Fruit fly (Drosophila melanogaster): ENCODE results near the gene Arl1.

Gene Arl1

DNA sequence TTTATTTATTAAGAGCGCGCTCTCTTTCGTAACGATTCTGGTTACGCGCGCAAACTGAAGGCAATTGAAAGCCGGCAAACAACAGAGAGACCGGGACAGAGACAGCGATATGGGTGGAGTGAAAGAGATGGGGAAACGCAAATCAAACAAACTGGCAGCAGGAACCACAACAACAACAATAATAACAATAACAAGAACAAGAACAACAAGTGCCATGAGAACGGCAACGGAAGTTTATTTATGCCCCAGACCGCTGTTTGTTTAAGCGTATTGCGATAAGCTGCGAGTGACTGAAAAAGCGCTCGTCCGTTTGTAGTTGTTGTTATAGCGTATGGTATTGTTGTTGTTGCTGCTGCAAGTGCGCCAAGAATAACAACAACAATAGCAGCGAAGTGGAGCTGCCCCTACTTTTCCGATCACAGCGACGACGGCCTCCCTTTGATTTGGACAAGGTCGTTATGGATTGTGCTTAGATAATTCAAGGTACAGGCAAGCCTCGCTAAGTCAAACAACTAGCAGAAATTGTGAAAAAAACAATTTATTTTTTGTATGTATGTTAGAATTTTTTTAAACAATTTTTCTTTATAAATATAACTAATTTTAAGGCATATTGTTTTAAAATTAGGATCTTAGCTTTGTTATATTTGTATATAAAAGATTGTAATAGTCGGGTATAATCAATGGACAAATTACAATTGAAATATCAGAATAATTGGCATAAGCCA, 43.3 kb downstream of the Arl1 start (continued):
- TF ChIP-seq scrt (GFP tag; optimal IDR thresholded peaks at IDR 0.05), result peak; percentile 36
- TF ChIP-seq Aef1 (GFP tag; IDR thresholded peaks at IDR 0.05), result peak; percentile 68
- peak; percentile 69; the same call in 1 of the 2 replicates for TF ChIP-seq CG11247 (GFP tag; IDR thresholded peaks at IDR 0.05)
- TF ChIP-seq vfl (GFP tag; optimal IDR thresholded peaks at IDR 0.05), result no peak
- TF ChIP-seq CG3995 (GFP tag; optimal IDR thresholded peaks at IDR 0.05), result no peak
- TF ChIP-seq vnd (GFP tag; IDR thresholded peaks at IDR 0.05; ENCODE audit: partially characterized antibody), result no peak
- TF ChIP-seq tx (GFP tag; optimal IDR thresholded peaks at IDR 0.05), result no peak
- peak; percentile 75 for TF ChIP-seq wek (GFP tag; optimal IDR thresholded peaks at IDR 0.05)
- TF ChIP-seq CG12942 (GFP tag; optimal IDR thresholded peaks at IDR 0.05), result peak; percentile 50
- peak; percentile 30 for TF ChIP-seq kay (GFP tag; optimal IDR thresholded peaks at IDR 0.05)
- peak; percentile 59 for TF ChIP-seq CG13296 (GFP tag; optimal IDR thresholded peaks at IDR 0.05)
- TF ChIP-seq CG14965 (GFP tag; optimal IDR thresholded peaks at IDR 0.05; ENCODE audit: borderline replicate concordance), result no peak
- TF ChIP-seq Mrtf (GFP tag; IDR thresholded peaks at IDR 0.05), result no peak
- TF ChIP-seq CG10431 (GFP tag; optimal IDR thresholded peaks at IDR 0.05), result peak; percentile 83
- peak; percentile 17 for TF ChIP-seq tap (tag; optimal IDR thresholded peaks at IDR 0.05)
- TF ChIP-seq NfI (GFP tag; optimal IDR thresholded peaks at IDR 0.05), result peak; percentile 42
- TF ChIP-seq CG17912 (GFP tag; optimal IDR thresholded peaks at IDR 0.05), result peak; percentile 39
- TF ChIP-seq Vsx1 (GFP tag; optimal IDR thresholded peaks at IDR 0.05), result peak; percentile 82
- peak; percentile 40; the same call in 1 of the 2 replicates for TF ChIP-seq wdn (GFP tag; IDR thresholded peaks at IDR 0.05)
- TF ChIP-seq CG8359 (GFP tag; optimal IDR thresholded peaks at IDR 0.05; ENCODE audit: borderline replicate concordance), result peak; percentile 56
- TF ChIP-seq dysf (GFP tag; IDR thresholded peaks at IDR 0.05), result peak; percentile 28; the same call in 1 of the 3 replicates
- peak; percentile 51 for TF ChIP-seq PHDP (tag; optimal IDR thresholded peaks at IDR 0.05)
- TF ChIP-seq CG30020 (tag; optimal IDR thresholded peaks at IDR 0.05), result no peak
- peak; percentile 87 for TF ChIP-seq HLHmδ (GFP tag; optimal IDR thresholded peaks at IDR 0.05)
- peak; percentile 35; the same call in 1 of the 3 replicates for TF ChIP-seq CG17361 (GFP tag; IDR thresholded peaks at IDR 0.05)
- TF ChIP-seq ems (GFP tag; optimal IDR thresholded peaks at IDR 0.05), result peak; percentile 14
- no peak for TF ChIP-seq mam (GFP tag; optimal IDR thresholded peaks at IDR 0.05)
- no peak for TF ChIP-seq ssp (GFP tag; IDR thresholded peaks at IDR 0.05)
- peak; percentile 27 for TF ChIP-seq az2 (GFP tag; optimal IDR thresholded peaks at IDR 0.05)
- TF ChIP-seq CG6272 (GFP tag; IDR thresholded peaks at IDR 0.05), result no peak
- peak; percentile 39 for TF ChIP-seq CG3281 (GFP tag; optimal IDR thresholded peaks at IDR 0.05)
- peak; percentile 75 for TF ChIP-seq CG9727 (GFP tag; optimal IDR thresholded peaks at IDR 0.05)
- no peak for TF ChIP-seq CTCF (GFP tag; optimal IDR thresholded peaks at IDR 0.05)
- peak; percentile 44 for TF ChIP-seq CG9609 (GFP tag; optimal IDR thresholded peaks at IDR 0.05)
- no peak for TF ChIP-seq Hr3 (GFP tag; optimal IDR thresholded peaks at IDR 0.05)
- peak; percentile 72 for TF ChIP-seq Spps (tag; optimal IDR thresholded peaks at IDR 0.05)
- TF ChIP-seq Doc3 (GFP tag; IDR thresholded peaks at IDR 0.05; ENCODE audit: partially characterized antibody), result no peak
- TF ChIP-seq Blimp-1 (GFP tag; optimal IDR thresholded peaks at IDR 0.05), result peak; percentile 61
- TF ChIP-seq bowl (GFP tag; IDR thresholded peaks at IDR 0.05), result peak; percentile 79
- TF ChIP-seq HmgD (GFP tag; optimal IDR thresholded peaks at IDR 0.05), result peak; percentile 38
- TF ChIP-seq Bdp1 (GFP tag; optimal IDR thresholded peaks at IDR 0.05), result peak; percentile 59
- no peak for TF ChIP-seq Elba2 (GFP tag; optimal IDR thresholded peaks at IDR 0.05)
- peak; percentile 55 for TF ChIP-seq salm (tag; optimal IDR thresholded peaks at IDR 0.05)
- no peak for TF ChIP-seq zen2 (GFP tag; IDR thresholded peaks at IDR 0.05; ENCODE audit: partially characterized antibody)
- peak; percentile 41 for TF ChIP-seq Deaf1 (tag; optimal IDR thresholded peaks at IDR 0.05)
- TF ChIP-seq CG12391 (tag; optimal IDR thresholded peaks at IDR 0.05), result peak; percentile 26
- peak; percentile 74 for TF ChIP-seq CG4328 (GFP tag; optimal IDR thresholded peaks at IDR 0.05)
- peak; percentile 23 for TF ChIP-seq CG2120 (GFP tag; optimal IDR thresholded peaks at IDR 0.05)
- no peak for TF ChIP-seq CG31224 (GFP tag; IDR thresholded peaks at IDR 0.05)
- TF ChIP-seq insv (GFP tag; optimal IDR thresholded peaks at IDR 0.05), result no peak
